Worm (Caenorhabditis elegans) whole organism, L3 larva: Measurements from ENCODE around the gene nhr-253.

ENCODE experiments used
- ceh-82 ChIP-seq: fragments of 150-350 bp; optimal IDR thresholded peaks from 2 replicates; lab custom pipeline; 2014; ENCODE audit warnings: missing biosample characterization, missing genetic modification characterization
- daf-12 ChIP-seq: fragments of 150-350 bp; optimal IDR thresholded peaks from 2 replicates; lab custom pipeline; 2014; ENCODE audit warnings: missing biosample characterization, missing genetic modification reagents, missing genetic modification characterization
- lin-15B ChIP-seq: fragments of 150-350 bp; optimal IDR thresholded peaks from 2 replicates; lab custom pipeline; 2014; ENCODE audit warnings: missing biosample characterization, missing genetic modification characterization
- mml-1 ChIP-seq: fragments of 150-350 bp; sonication (generic microtip); optimal IDR thresholded peaks from 3 replicates; lab custom pipeline; 2014; ENCODE audit warnings: missing biosample characterization, missing genetic modification characterization
- pha-4 ChIP-seq: fragments of 150-350 bp; optimal IDR thresholded peaks from 2 replicates; lab custom pipeline; 2014; ENCODE audit warnings: missing biosample characterization, missing genetic modification reagents, missing genetic modification characterization
- pqm-1 ChIP-seq: fragments of 150-350 bp; optimal IDR thresholded peaks from 2 replicates; lab custom pipeline; 2017; ENCODE audit warnings: missing biosample characterization, missing genetic modification characterization, inconsistent platforms
- skn-1 ChIP-seq: fragments of 150-350 bp; optimal IDR thresholded peaks from 2 replicates; lab custom pipeline; 2014; ENCODE audit warnings: missing biosample characterization, missing genetic modification characterization
- snpc-4 ChIP-seq: fragments of 150-350 bp; optimal IDR thresholded peaks from 2 replicates; lab custom pipeline; 2014; ENCODE audit warnings: missing biosample characterization, missing genetic modification characterization
- unc-39 ChIP-seq: sonication (generic microtip); optimal IDR thresholded peaks from 4 replicates; lab custom pipeline; 2017; ENCODE audit warnings: missing biosample characterization, missing genetic modification characterization
- zag-1 ChIP-seq: fragments of 150-350 bp; optimal IDR thresholded peaks from 2 replicates; lab custom pipeline; 2014; ENCODE audit warnings: missing biosample characterization, missing genetic modification characterization
- ztf-11 ChIP-seq: fragments of 150-350 bp; optimal IDR thresholded peaks from 2 replicates; lab custom pipeline; 2014; ENCODE audit warnings: missing biosample characterization, missing genetic modification characterization
- ztf-4 ChIP-seq: fragments of 150-350 bp; optimal IDR thresholded peaks from 2 replicates; lab custom pipeline; 2014; ENCODE audit warnings: missing biosample characterization, missing genetic modification characterization

DNA sequence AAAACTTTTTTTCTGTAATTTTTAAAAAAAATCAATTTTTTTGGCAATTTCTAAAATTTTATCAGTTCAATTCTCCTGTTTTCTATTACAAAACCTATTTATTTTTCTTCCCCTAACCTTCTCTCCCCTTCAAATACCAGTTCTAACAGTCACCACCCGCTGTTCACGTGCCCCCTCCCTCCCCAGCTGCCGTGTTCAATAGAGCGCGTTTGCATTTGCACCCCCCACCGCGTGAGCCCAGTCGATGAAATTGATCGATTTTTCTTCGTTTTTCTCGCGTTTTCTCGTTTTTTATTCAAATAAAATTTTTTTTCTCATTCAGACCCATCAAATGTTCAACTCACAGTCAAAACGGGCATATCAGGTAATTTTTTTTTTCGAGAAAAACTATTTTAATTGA, 47.3 kb upstream of the nhr-253 start, which contains the start of gene atg-9:
- TF ChIP-seq unc-39 (tag; lab: Kevin White, UChicago): no peak
- TF ChIP-seq pqm-1 (tag; lab: Kevin White, UChicago): peak; percentile 4
- TF ChIP-seq zag-1 (tag; lab: Kevin White, UChicago): no peak
- TF ChIP-seq pha-4 (tag; lab: Kevin White, UChicago): peak; percentile 89
- peak; percentile 40 for TF ChIP-seq ztf-4 (tag; lab: Kevin White, UChicago)
- TF ChIP-seq lin-15B (tag; lab: Kevin White, UChicago): peak; percentile 80
- no peak for TF ChIP-seq ceh-82 (tag; lab: Kevin White, UChicago)
- peak; percentile 78 for TF ChIP-seq snpc-4
- peak; percentile 46 for TF ChIP-seq mml-1 (tag; lab: Kevin White, UChicago)
- TF ChIP-seq ztf-11 (tag; lab: Kevin White, UChicago): no peak
- TF ChIP-seq daf-12 (tag; lab: Kevin White, UChicago): no peak
- TF ChIP-seq skn-1 (tag; lab: Kevin White, UChicago): no peak
